Fruit fly (Drosophila melanogaster) S2 (cell line): ENCODE measurements around the gene Drice.
A peak's percentile ranks its signal among the peaks of the same experiment; 100 is the strongest.

Experiments used
- CG8478 ChIP-seq: fragments of >200 bp; optimal IDR thresholded peaks from 2 replicates; lab custom pipeline; 2018
- CTCF ChIP-seq, 2 experiments: fragments of >200 bp; optimal IDR thresholded peaks; 2 replicates each; lab custom pipeline; 2018

Drice gene

DNA sequence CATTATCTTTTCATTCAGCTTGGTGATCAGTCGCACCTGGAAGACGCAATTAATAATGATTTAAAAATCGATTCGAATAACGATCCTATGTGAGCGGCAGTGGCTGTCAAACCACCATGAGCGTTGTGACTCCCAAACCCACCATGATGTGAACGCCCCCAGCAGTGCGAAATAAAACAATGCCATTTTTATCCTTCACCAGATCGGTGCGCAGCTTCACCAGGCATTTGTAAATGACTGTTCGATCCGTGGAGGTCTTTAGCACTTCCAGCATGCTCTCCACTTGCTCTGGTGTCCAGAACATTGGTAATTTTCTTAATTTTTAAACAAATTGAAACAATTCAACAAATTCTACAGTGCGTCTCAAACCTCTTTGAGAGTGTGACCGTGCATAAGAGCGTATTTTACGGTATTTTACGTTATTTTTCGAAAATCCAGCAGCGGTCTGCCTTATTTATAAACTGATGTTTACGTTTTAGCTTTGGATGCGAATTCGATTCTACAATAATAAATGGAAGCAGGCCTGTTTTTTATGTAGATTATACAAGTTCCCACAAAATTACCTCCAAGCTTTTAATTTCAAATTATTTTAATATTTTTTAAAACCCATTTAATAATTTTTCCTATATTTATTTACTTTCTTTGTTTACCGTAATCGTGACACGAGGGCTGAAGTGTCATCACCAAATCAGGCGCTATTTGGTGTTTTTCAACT, at the start of gene Drice, which contains the start of gene Rnb:
Gene Drice (plus strand): TSS at position 693 of the 715 bp plus-strand sequence.
Gene Rnb (minus strand): TSS at position 389 of the 715 bp plus-strand sequence.
- peak; percentile 16 to 25 for TF ChIP-seq CTCF (optimal IDR thresholded peaks at IDR 0.05; lab: Kevin White, UChicago)
- TF ChIP-seq CG8478 (lab: Kevin White, UChicago) = no peak

dm6 chr3R:29755248-29755647, 44.2 kb upstream of the Drice start:
- TF ChIP-seq CG8478 (lab: Kevin White, UChicago) (no peak), CTCF (optimal IDR thresholded peaks at IDR 0.05; lab: Kevin White, UChicago) (no peak)

dm6 chr3R:29756153-29756552, 43.3 kb upstream of the Drice start:
- TF ChIP-seq CTCF (optimal IDR thresholded peaks at IDR 0.05; lab: Kevin White, UChicago) = no peak
- no peak for TF ChIP-seq CG8478 (lab: Kevin White, UChicago)

dm6 chr3R:29757226-29757625, 42.2 kb upstream of the Drice start:
- no peak for TF ChIP-seq CTCF (optimal IDR thresholded peaks at IDR 0.05; lab: Kevin White, UChicago)

dm6 chr3R:29757681-29758080, 41.8 kb upstream of the Drice start:
- TF ChIP-seq CTCF (optimal IDR thresholded peaks at IDR 0.05; lab: Kevin White, UChicago) (no peak), CG8478 (lab: Kevin White, UChicago) (peak; percentile 48)

dm6 chr3R:29758129-29758733, 41.2 kb upstream of the Drice start:
- TF ChIP-seq CTCF (optimal IDR thresholded peaks at IDR 0.05; lab: Kevin White, UChicago) (no peak), CG8478 (lab: Kevin White, UChicago) (no peak)

DNA sequence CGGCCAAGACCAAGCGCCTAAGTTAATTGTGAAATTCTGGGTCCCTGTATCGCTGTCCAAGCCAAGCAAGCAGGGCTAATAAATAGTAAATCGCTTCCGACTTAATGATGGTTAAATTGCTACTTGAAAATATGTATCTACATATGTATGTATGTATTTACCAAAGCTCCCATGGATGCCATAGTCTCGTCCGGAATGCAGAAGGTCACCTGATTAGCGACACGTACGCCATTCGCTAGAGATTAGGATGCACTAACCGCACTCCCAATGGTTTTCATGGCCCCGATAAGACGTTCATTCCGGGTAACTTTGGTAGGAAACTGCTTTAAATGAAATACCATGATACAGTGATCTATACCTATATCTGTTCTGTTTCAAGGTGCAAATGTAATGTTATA, 40.7 kb upstream of the Drice start:
- TF ChIP-seq CG8478 (lab: Kevin White, UChicago) (no peak), CTCF (optimal IDR thresholded peaks at IDR 0.05; lab: Kevin White, UChicago) (no peak)

DNA sequence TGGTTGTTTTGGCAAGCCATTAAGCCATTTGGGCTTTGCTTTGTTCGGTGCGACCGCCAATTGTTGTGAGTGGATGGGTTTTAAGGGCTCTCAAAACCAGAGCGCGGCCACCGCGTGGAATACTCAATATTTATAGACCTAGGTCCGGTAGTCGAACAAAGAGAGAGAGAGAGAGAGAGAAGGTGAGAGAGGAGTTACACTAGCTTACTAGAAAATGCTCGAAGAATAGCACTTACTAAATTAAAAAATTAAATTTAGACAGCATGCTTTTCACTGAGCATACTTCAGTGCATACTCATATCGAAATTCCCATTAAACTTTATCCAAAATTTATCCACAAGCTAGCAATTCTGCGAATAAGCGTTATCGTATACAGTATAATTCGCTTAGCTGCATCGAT, 39.4 kb upstream of the Drice start:
- no peak for TF ChIP-seq CTCF (optimal IDR thresholded peaks at IDR 0.05; lab: Kevin White, UChicago)
- TF ChIP-seq CG8478 (lab: Kevin White, UChicago) = no peak

DNA sequence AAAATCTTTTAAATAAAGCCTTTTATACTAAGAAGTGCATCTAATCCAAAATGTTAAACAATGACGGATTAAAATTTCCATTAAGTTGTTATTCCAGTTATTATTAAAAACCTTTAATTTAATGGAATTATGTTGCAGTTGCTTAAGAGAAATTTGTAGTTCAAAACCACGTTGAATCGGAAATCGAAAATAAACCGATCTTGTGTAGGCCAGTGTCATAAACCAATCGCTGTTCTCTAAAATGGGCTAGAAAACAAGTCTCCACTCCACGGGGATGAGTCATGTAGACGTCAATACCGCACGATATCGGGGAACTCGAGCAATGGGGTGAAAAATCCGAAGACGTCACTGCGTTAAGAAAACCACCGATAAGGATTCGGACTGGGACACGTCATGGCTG, 37.9 kb upstream of the Drice start:
- no peak for TF ChIP-seq CG8478 (lab: Kevin White, UChicago)
- no peak for TF ChIP-seq CTCF (optimal IDR thresholded peaks at IDR 0.05; lab: Kevin White, UChicago)

DNA sequence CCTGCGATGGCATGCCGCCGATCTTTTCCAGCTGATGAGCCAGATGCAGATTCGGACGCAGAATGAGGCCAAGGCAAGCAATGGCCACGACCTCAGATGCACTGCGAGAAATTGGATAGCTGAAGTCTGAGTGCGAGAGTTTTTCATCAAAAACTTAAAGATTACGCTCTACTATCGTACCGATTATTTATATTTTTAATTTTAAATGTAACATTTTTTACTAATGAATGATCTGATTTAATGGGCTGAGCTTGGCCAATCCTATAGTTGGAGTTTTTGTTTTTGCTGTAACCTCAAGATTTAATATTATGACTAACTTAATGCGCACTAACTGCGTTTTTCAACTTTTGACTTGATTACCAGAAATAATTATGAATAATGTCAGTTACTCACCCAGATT, 37.2 kb upstream of the Drice start:
- TF ChIP-seq CTCF (optimal IDR thresholded peaks at IDR 0.05; lab: Kevin White, UChicago) = no peak
- TF ChIP-seq CG8478 (lab: Kevin White, UChicago) = no peak

- TF ChIP-seq CG8478 (lab: Kevin White, UChicago) = no peak
- TF ChIP-seq CTCF (optimal IDR thresholded peaks at IDR 0.05; lab: Kevin White, UChicago) = no peak
Measured at dm6 chr3R:29763154-29763553, 36.3 kb upstream of the Drice start.

DNA sequence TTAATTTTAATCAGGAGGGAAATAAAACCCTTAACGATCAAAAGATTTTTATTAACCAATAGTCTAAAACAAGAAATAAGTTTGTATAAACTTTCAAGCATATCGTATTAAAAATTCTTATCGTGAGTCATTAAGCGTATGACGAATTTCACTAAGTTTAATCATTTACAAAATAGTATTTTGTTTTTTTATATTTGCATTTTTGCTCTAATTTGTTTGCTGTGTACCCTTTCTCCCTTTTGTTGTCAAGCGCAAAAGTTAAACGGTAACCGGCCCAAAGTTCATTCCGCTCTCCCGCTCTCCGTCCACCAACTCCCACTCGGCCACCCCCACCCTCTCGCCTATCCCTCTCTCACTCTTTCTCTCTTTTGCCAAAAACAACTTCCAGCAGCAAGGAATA, 35.7 kb upstream of the Drice start:
- no peak for TF ChIP-seq CTCF (optimal IDR thresholded peaks at IDR 0.05; lab: Kevin White, UChicago)
- TF ChIP-seq CG8478 (lab: Kevin White, UChicago) = no peak

DNA sequence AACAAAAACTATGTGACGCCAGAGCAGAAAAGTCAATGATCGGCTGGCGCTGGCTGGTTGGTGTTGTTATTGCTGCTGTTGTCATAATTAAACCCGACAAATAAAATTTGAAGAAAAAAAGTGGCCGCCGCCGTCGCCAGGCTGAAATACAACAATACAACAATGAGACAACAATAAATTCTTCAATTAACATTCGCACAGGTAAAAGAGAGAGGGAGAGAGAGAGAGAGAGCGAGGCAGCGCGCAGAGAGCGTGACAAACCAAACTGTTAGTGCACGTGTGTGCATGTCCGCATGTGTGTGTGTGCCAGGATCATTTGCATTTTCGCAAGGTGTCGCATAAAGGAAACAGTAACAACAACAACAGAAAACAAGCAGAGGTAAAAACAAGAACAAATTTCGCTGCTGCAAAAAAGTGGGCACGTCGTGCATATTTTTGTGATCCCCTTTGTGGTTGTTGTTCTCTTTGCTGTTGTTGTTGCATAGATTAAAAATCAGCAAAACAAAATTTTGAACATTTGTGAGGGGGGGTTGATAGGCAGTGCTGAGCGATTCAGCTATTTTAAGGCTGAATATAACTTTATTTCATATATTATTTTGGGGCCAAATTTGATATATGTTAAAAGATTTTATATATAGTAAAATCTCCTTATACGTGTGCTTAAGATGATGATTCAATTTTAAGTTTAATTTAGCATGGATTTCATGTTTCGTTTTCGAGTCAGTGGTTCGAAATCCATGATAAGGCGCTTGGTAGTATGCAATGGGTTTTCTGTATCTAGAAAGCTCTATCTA, 35.0 kb upstream of the Drice start:
- TF ChIP-seq CG8478 (lab: Kevin White, UChicago) = no peak
- no peak for TF ChIP-seq CTCF (optimal IDR thresholded peaks at IDR 0.05; lab: Kevin White, UChicago)

DNA sequence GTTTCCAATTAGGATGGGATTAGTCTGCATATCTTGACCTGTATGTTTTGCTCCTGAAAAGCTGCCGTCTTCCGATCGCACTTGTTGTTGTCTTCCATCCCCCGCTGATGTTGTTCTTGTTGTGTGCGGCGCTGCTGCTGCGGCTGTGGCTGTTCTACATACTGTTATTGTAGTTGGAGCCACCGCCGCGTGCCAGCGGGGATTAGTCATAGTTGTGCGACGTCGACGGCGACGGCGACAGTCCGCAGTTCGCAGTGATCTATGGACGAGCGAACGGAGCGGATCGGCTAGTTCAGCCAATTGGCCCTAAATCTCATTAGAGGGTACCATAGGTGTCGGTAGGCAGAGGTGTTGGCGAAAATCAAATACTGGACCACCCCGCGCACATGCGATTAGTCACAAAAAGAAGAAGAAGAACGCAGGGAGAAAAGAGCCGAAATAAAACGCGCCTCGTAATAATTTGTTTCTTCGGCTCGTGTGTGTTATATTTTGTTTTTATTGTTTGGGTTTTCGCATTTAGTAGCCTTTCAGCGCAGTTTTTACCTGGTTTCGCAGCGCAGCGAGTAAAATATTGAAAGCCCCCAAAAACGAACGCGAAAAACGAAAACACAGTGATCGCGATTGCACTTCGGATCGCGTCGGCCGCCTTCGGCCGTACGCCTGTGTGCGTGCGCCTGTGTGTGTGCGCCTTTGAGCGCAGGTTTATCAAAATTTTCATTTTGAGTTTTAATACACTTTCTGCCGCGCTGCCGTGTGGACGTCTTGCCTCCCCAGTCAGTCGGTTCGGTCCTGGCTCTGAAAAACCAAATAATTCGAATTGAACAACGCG, 34.0 kb upstream of the Drice start, which contains the start of gene kay:
Gene kay (plus strand): TSS at position 729 of the 829 bp plus-strand sequence.
- TF ChIP-seq CG8478 (lab: Kevin White, UChicago) (no peak), CTCF (optimal IDR thresholded peaks at IDR 0.05; lab: Kevin White, UChicago) (no peak)
